Worm (Caenorhabditis elegans) whole organism, L2 larva: ENCODE measurements around the gene fib-1.
A peak's percentile ranks its signal among the peaks of the same experiment; 100 is the strongest.

ENCODE experiments used
- C34F6.9 ChIP-seq: fragments of 150-350 bp; optimal IDR thresholded peaks from 2 replicates; lab custom pipeline; 2014; ENCODE audit warnings: missing biosample characterization, missing genetic modification characterization
- F13H6.1 ChIP-seq: sonication (generic microtip); optimal IDR thresholded peaks from 2 replicates; lab custom pipeline; 2016; ENCODE audit warnings: missing genetic modification characterization, missing compliant biosample characterization
- R02D3.7 ChIP-seq: fragments of 150-350 bp; optimal IDR thresholded peaks from 2 replicates; lab custom pipeline; 2014; ENCODE audit warnings: missing biosample characterization, missing genetic modification characterization
- Y55F3AM.14 ChIP-seq: fragments of 200-800 bp; sonication (Bioruptor generic); optimal IDR thresholded peaks from 2 replicates; lab custom pipeline; 2018; ENCODE audit warnings: mild to moderate bottlenecking, missing genetic modification characterization, missing compliant biosample characterization
- ZK546.5 ChIP-seq: sonication (generic microtip); optimal IDR thresholded peaks from 2 replicates; lab custom pipeline; 2017; ENCODE audit warnings: missing biosample characterization, missing genetic modification characterization
- alr-1 ChIP-seq: fragments of 150-350 bp; optimal IDR thresholded peaks from 2 replicates; lab custom pipeline; 2014; ENCODE audit warnings: missing biosample characterization, missing genetic modification characterization
- aly-2 ChIP-seq: fragments of 150-350 bp; optimal IDR thresholded peaks from 2 replicates; lab custom pipeline; 2014; ENCODE audit warnings: missing biosample characterization, missing genetic modification characterization
- ama-1 ChIP-seq: fragments of 150-350 bp; optimal IDR thresholded peaks from 2 replicates; lab custom pipeline; 2018; ENCODE audit warnings: inconsistent platforms
- blmp-1 ChIP-seq: sonication (generic microtip); optimal IDR thresholded peaks from 2 replicates; lab custom pipeline; 2017; ENCODE audit warnings: missing genetic modification characterization, mild to moderate bottlenecking, missing compliant biosample characterization, antibody characterized with exemption, moderate library complexity; ENCODE audit not compliant: insufficient read depth
- ceh-16 ChIP-seq: fragments of 150-350 bp; optimal IDR thresholded peaks from 2 replicates; lab custom pipeline; 2014; ENCODE audit warnings: missing biosample characterization, missing genetic modification characterization
- ceh-82 ChIP-seq: fragments of 150-350 bp; optimal IDR thresholded peaks from 2 replicates; lab custom pipeline; 2014; ENCODE audit warnings: missing biosample characterization, missing genetic modification characterization
- crh-2 ChIP-seq: sonication (generic microtip); optimal IDR thresholded peaks from 2 replicates; lab custom pipeline; 2017; ENCODE audit warnings: missing biosample characterization, missing genetic modification characterization
- dmd-4 ChIP-seq: sonication (generic microtip); optimal IDR thresholded peaks from 2 replicates; lab custom pipeline; 2017; ENCODE audit warnings: missing biosample characterization, missing genetic modification characterization
- egl-27 ChIP-seq: sonication (generic microtip); optimal IDR thresholded peaks from 3 replicates; lab custom pipeline; 2017; ENCODE audit warnings: missing biosample characterization, missing genetic modification reagents, missing genetic modification characterization
- elt-1 ChIP-seq: fragments of 150-350 bp; optimal IDR thresholded peaks from 2 replicates; lab custom pipeline; 2014; ENCODE audit warnings: missing biosample characterization, missing genetic modification characterization
- elt-3 ChIP-seq: sonication (generic microtip); optimal IDR thresholded peaks from 2 replicates; lab custom pipeline; 2017; ENCODE audit warnings: missing biosample characterization, missing genetic modification characterization
- fos-1 ChIP-seq: fragments of 150-350 bp; optimal IDR thresholded peaks from 2 replicates; lab custom pipeline; 2014; ENCODE audit warnings: missing biosample characterization, missing genetic modification characterization
- gmeb-1 ChIP-seq: fragments of 150-350 bp; optimal IDR thresholded peaks from 2 replicates; lab custom pipeline; 2014; ENCODE audit warnings: missing biosample characterization, missing genetic modification characterization
- lin-11 ChIP-seq: fragments of 150-350 bp; sonication (generic microtip); optimal IDR thresholded peaks from 2 replicates; lab custom pipeline; 2014; ENCODE audit warnings: missing biosample characterization, missing genetic modification characterization, inconsistent platforms, mixed read lengths
- lin-13 ChIP-seq: fragments of 150-350 bp; optimal IDR thresholded peaks from 2 replicates; lab custom pipeline; 2014; ENCODE audit warnings: missing biosample characterization, missing genetic modification reagents, missing genetic modification characterization
- lin-39 ChIP-seq: fragments of 150-350 bp; optimal IDR thresholded peaks from 2 replicates; lab custom pipeline; 2014; ENCODE audit warnings: missing biosample characterization, missing genetic modification reagents, missing genetic modification characterization
- lsy-2 ChIP-seq, 2 experiments: fragments of 150-350 bp in 1 of 2; sonication (generic microtip) in 1 of 2; optimal IDR thresholded peaks; 2 replicates each; lab custom pipeline; 2014 to 2017; ENCODE audit warnings: missing biosample characterization in 2 of 2, missing genetic modification characterization in 2 of 2
- mab-5 ChIP-seq: fragments of 150-350 bp; optimal IDR thresholded peaks from 2 replicates; lab custom pipeline; 2014; ENCODE audit warnings: missing biosample characterization, missing genetic modification characterization
- mbf-1 ChIP-seq: sonication (generic microtip); optimal IDR thresholded peaks from 2 replicates; lab custom pipeline; 2017; ENCODE audit warnings: missing biosample characterization, missing genetic modification characterization
- mdl-1 ChIP-seq, 2 experiments: fragments of 150-350 bp in 1 of 2; sonication (generic microtip) in 1 of 2; optimal IDR thresholded peaks; 2 replicates each; lab custom pipeline; 2017; ENCODE audit warnings: missing biosample characterization in 2 of 2, missing genetic modification characterization in 2 of 2
- nhr-10 ChIP-seq: sonication (generic microtip); optimal IDR thresholded peaks from 2 replicates; lab custom pipeline; 2017; ENCODE audit warnings: missing biosample characterization, missing genetic modification characterization
- nhr-11 ChIP-seq: fragments of 150-350 bp; optimal IDR thresholded peaks from 2 replicates; lab custom pipeline; 2014; ENCODE audit warnings: missing biosample characterization, missing genetic modification characterization
- nhr-12 ChIP-seq: fragments of 150-350 bp; optimal IDR thresholded peaks from 2 replicates; lab custom pipeline; 2014; ENCODE audit warnings: missing biosample characterization, missing genetic modification characterization
- nhr-129 ChIP-seq: fragments of 150-350 bp; optimal IDR thresholded peaks from 2 replicates; lab custom pipeline; 2014; ENCODE audit warnings: missing biosample characterization, missing genetic modification characterization
- nhr-21 ChIP-seq: fragments of 150-350 bp; optimal IDR thresholded peaks from 2 replicates; lab custom pipeline; 2014; ENCODE audit warnings: missing biosample characterization, missing genetic modification characterization
- nhr-23 ChIP-seq: fragments of 150-350 bp; optimal IDR thresholded peaks from 2 replicates; lab custom pipeline; 2014; ENCODE audit warnings: missing biosample characterization, missing genetic modification reagents, missing genetic modification characterization
- nhr-237 ChIP-seq: fragments of 150-350 bp; optimal IDR thresholded peaks from 2 replicates; lab custom pipeline; 2014; ENCODE audit warnings: missing biosample characterization, missing genetic modification characterization
- nhr-25 ChIP-seq: fragments of 150-350 bp; sonication (generic microtip); optimal IDR thresholded peaks from 3 replicates; lab custom pipeline; 2014; ENCODE audit warnings: missing biosample characterization, missing genetic modification characterization
- nhr-6 ChIP-seq: fragments of 150-350 bp; optimal IDR thresholded peaks from 2 replicates; lab custom pipeline; 2014; ENCODE audit warnings: missing biosample characterization, missing genetic modification characterization
- nhr-77 ChIP-seq: fragments of 150-350 bp; optimal IDR thresholded peaks from 2 replicates; lab custom pipeline; 2014; ENCODE audit warnings: missing biosample characterization, missing genetic modification characterization
- peb-1 ChIP-seq: fragments of 150-350 bp; optimal IDR thresholded peaks from 2 replicates; lab custom pipeline; 2014; ENCODE audit warnings: missing biosample characterization, missing genetic modification characterization
- sem-4 ChIP-seq: fragments of 150-350 bp; optimal IDR thresholded peaks from 2 replicates; lab custom pipeline; 2014; ENCODE audit warnings: missing biosample characterization, missing genetic modification reagents, missing genetic modification characterization
- skn-1 ChIP-seq: sonication (generic microtip); optimal IDR thresholded peaks from 2 replicates; lab custom pipeline; 2017; ENCODE audit warnings: missing biosample characterization, missing genetic modification characterization
- sma-3 ChIP-seq: sonication (generic microtip); optimal IDR thresholded peaks from 2 replicates; lab custom pipeline; 2016; ENCODE audit warnings: missing genetic modification reagents, missing genetic modification characterization, missing compliant biosample characterization
- sma-9 ChIP-seq, 2 experiments: fragments of 150-350 bp in 1 of 2; sonication (generic microtip) in 1 of 2; optimal IDR thresholded peaks; 2 replicates each; lab custom pipeline; 2014 to 2016; ENCODE audit warnings: missing genetic modification characterization in 2 of 2, mild to moderate bottlenecking in 1 of 2, missing biosample characterization in 1 of 2, missing compliant biosample characterization in 1 of 2, missing genetic modification reagents in 1 of 2, moderate library complexity in 1 of 2
- snpc-4 ChIP-seq: fragments of 150-350 bp; optimal IDR thresholded peaks from 2 replicates; lab custom pipeline; 2014; ENCODE audit warnings: missing biosample characterization, missing genetic modification characterization
- unc-39 ChIP-seq: fragments of 150-350 bp; optimal IDR thresholded peaks from 2 replicates; lab custom pipeline; 2014; ENCODE audit warnings: missing biosample characterization, missing genetic modification characterization
- unc-55 ChIP-seq: fragments of 150-350 bp; sonication (generic microtip); optimal IDR thresholded peaks from 3 replicates; lab custom pipeline; 2014; ENCODE audit warnings: missing biosample characterization, missing genetic modification reagents, missing genetic modification characterization
- unc-62 ChIP-seq: fragments of 150-350 bp; optimal IDR thresholded peaks from 2 replicates; lab custom pipeline; 2014; ENCODE audit warnings: missing biosample characterization, missing genetic modification reagents, missing genetic modification characterization
- zag-1 ChIP-seq: fragments of 150-350 bp; optimal IDR thresholded peaks from 2 replicates; lab custom pipeline; 2014; ENCODE audit warnings: missing biosample characterization, missing genetic modification characterization
- ztf-1 ChIP-seq: fragments of 200-800 bp; sonication (Bioruptor generic); conservative IDR thresholded peaks from 2 replicates; pipeline ENCODE4 v1.3.6; 2022; ENCODE audit warnings: missing genetic modification characterization, missing compliant biosample characterization
- ztf-11 ChIP-seq: sonication (generic microtip); optimal IDR thresholded peaks from 2 replicates; lab custom pipeline; 2017; ENCODE audit warnings: missing biosample characterization, missing genetic modification characterization
- ztf-4 ChIP-seq: fragments of 150-350 bp; optimal IDR thresholded peaks from 2 replicates; lab custom pipeline; 2014; ENCODE audit warnings: missing biosample characterization, missing genetic modification characterization

fib-1 gene

DNA sequence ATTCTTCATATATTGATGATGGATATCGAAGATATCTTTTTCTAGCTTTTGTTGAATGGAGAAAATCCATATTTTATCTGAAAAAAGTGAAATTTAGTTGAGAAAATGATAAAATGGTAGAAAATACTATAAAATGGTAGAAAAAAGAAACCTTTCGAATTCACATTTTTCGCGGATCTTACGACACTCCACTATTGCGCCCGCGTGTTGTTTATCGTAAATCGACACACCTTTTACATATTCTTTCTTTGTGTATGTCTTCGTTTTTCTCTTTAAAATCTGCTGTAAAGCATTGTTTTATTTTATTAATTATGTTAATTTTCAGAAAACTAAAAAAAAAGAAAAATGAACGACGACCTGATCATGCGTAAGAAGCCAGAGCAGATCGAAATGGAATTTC is 11.2 kb downstream of the fib-1 start, which contains the start of the genes cdt-2 and T01C3.2:
cdt-2 (minus strand) TSS at position 284 of the 400 bp plus-strand sequence.
T01C3.2 (plus strand) TSS at position 326 of the 400 bp plus-strand sequence.
- TF ChIP-seq unc-55 (GFP tag; lab: Kevin White, UChicago): peak; percentile 69
- TF ChIP-seq nhr-11 (tag; lab: Kevin White, UChicago): no peak
- TF ChIP-seq nhr-129: peak; percentile 12
- TF ChIP-seq elt-1 (tag; lab: Kevin White, UChicago): no peak
- no peak for TF ChIP-seq zag-1 (tag; lab: Kevin White, UChicago)
- TF ChIP-seq peb-1: no peak
- no peak for TF ChIP-seq egl-27 (tag; lab: Kevin White, UChicago)
- no peak for TF ChIP-seq unc-62
- no peak for TF ChIP-seq unc-39 (tag; lab: Kevin White, UChicago)
- TF ChIP-seq nhr-25 (tag; lab: Kevin White, UChicago): peak; percentile 6
- no peak for TF ChIP-seq lin-11
- TF ChIP-seq nhr-23 (tag; lab: Kevin White, UChicago): no peak
- TF ChIP-seq elt-3 (tag; lab: Kevin White, UChicago): no peak
- TF ChIP-seq ama-1: no peak
- TF ChIP-seq ztf-4 (tag; lab: Kevin White, UChicago): no peak
- no peak for TF ChIP-seq lin-39
- TF ChIP-seq sem-4 (tag; lab: Kevin White, UChicago): no peak
- TF ChIP-seq skn-1 (tag; lab: Kevin White, UChicago): no peak
- TF ChIP-seq ZK546.5 (tag; lab: Kevin White, UChicago): no peak
- TF ChIP-seq ztf-1 (GFP tag; lab: Robert Waterston, UW): no peak
- no peak for TF ChIP-seq mbf-1 (tag; lab: Kevin White, UChicago)
- TF ChIP-seq crh-2 (tag; lab: Kevin White, UChicago): peak; percentile 13
- TF ChIP-seq nhr-21: no peak
- no peak for TF ChIP-seq lin-13 (GFP tag; lab: Kevin White, UChicago)
- no peak for TF ChIP-seq aly-2 (tag; lab: Kevin White, UChicago)
- no peak for TF ChIP-seq nhr-237 (tag; lab: Kevin White, UChicago)
- peak; percentile 84 for TF ChIP-seq R02D3.7
- TF ChIP-seq mdl-1 (tag; optimal IDR thresholded peaks at IDR 0.05; lab: Kevin White, UChicago): no peak
- no peak for TF ChIP-seq nhr-77
- peak; percentile 21 for TF ChIP-seq sma-9 (GFP tag; optimal IDR thresholded peaks at IDR 0.05; lab: Kevin White, UChicago)
- no peak for TF ChIP-seq sma-9 (tag; optimal IDR thresholded peaks at IDR 0.05; lab: Kevin White, UChicago)
- no peak for TF ChIP-seq blmp-1 (tag; lab: Kevin White, UChicago)
- TF ChIP-seq nhr-12 (tag; lab: Kevin White, UChicago): no peak
- no peak for TF ChIP-seq nhr-6
- TF ChIP-seq sma-3 (GFP tag; lab: Kevin White, UChicago): no peak
- no peak for TF ChIP-seq mab-5 (tag; lab: Kevin White, UChicago)
- no peak for TF ChIP-seq fos-1 (tag; lab: Kevin White, UChicago)
- no peak for TF ChIP-seq alr-1
- TF ChIP-seq ceh-16 (tag; lab: Kevin White, UChicago): no peak
- no peak for TF ChIP-seq C34F6.9 (tag; lab: Kevin White, UChicago)
- TF ChIP-seq ceh-82 (tag; lab: Kevin White, UChicago): no peak
- no peak for TF ChIP-seq dmd-4
- peak in 1 of 2 experiments; percentile 67 for TF ChIP-seq lsy-2 (tag; optimal IDR thresholded peaks at IDR 0.05; lab: Kevin White, UChicago)
- TF ChIP-seq snpc-4 (tag; lab: Kevin White, UChicago): no peak
- TF ChIP-seq nhr-10: no peak
- no peak for TF ChIP-seq F13H6.1 (tag; lab: Kevin White, UChicago)
- peak; percentile 82 for TF ChIP-seq gmeb-1
- no peak for TF ChIP-seq ztf-11 (tag; lab: Kevin White, UChicago)
- no peak for TF ChIP-seq Y55F3AM.14 (GFP tag; lab: Kevin White, UChicago)
